Fruit fly (Drosophila melanogaster) whole organism, embryonic: ENCODE measurements around the gene mEFG1.

Experiments
- Ada2b ChIP-seq: fragments of 200-800 bp; sonication (Bioruptor generic); IDR thresholded peaks from 2 replicates; pipeline ENCODE4 v1.3.6; 2022; ENCODE audit warnings: missing biosample characterization, missing genetic modification characterization
- CG10209 ChIP-seq: fragments of 200-800 bp; sonication (Bioruptor generic); optimal IDR thresholded peaks from 3 replicates; lab custom pipeline; 2017; ENCODE audit warnings: missing biosample characterization, mild to moderate bottlenecking, missing genetic modification characterization, missing genetic modification reagents
- CG10431 ChIP-seq: fragments of 200-800 bp; sonication (Bioruptor generic); optimal IDR thresholded peaks from 3 replicates; lab custom pipeline; 2018; ENCODE audit warnings: missing biosample characterization, mild to moderate bottlenecking, missing genetic modification characterization
- CG10462 ChIP-seq: fragments of 200-800 bp; sonication (Bioruptor generic); optimal IDR thresholded peaks from 2 replicates; lab custom pipeline; 2016; ENCODE audit warnings: missing biosample characterization, missing genetic modification characterization
- CG11695 ChIP-seq: fragments of 200-800 bp; sonication (Bioruptor generic); IDR thresholded peaks from 3 replicates; pipeline ENCODE4 v1.3.6; 2022; ENCODE audit warnings: missing biosample characterization, missing genetic modification characterization
- CG13123 ChIP-seq: fragments of 200-800 bp; sonication (Bioruptor generic); optimal IDR thresholded peaks from 2 replicates; lab custom pipeline; 2016; ENCODE audit warnings: missing biosample characterization, missing genetic modification characterization
- CG13424 ChIP-seq: fragments of 200-800 bp; sonication (Bioruptor generic); optimal IDR thresholded peaks from 2 replicates; lab custom pipeline; 2019; ENCODE audit warnings: missing biosample characterization, mild to moderate bottlenecking, missing genetic modification characterization, moderate library complexity
- CG13624 ChIP-seq: fragments of 200-800 bp; sonication (Bioruptor generic); optimal IDR thresholded peaks from 2 replicates; lab custom pipeline; 2016; ENCODE audit warnings: missing biosample characterization, missing genetic modification characterization
- CG14441 ChIP-seq: fragments of 200-800 bp; sonication (Bioruptor generic); IDR thresholded peaks from 2 replicates; pipeline ENCODE4 v1.3.6; 2022; ENCODE audit warnings: missing biosample characterization, missing genetic modification characterization
- CG15011 ChIP-seq: fragments of 200-800 bp; sonication (Bioruptor generic); optimal IDR thresholded peaks from 3 replicates; lab custom pipeline; 2018; ENCODE audit warnings: missing biosample characterization, mild to moderate bottlenecking, missing genetic modification characterization
- CG16863 ChIP-seq: fragments of 200-800 bp; sonication (Bioruptor generic); optimal IDR thresholded peaks from 3 replicates; lab custom pipeline; 2016; ENCODE audit warnings: missing biosample characterization, missing genetic modification characterization
- CG17568 ChIP-seq: fragments of 200-800 bp; sonication (Bioruptor generic); optimal IDR thresholded peaks from 2 replicates; lab custom pipeline; 2018; ENCODE audit warnings: missing biosample characterization, mild to moderate bottlenecking, missing genetic modification characterization, moderate library complexity
- CG2678 ChIP-seq: fragments of 200-800 bp; sonication (Bioruptor generic); optimal IDR thresholded peaks from 3 replicates; lab custom pipeline; 2019; ENCODE audit warnings: missing biosample characterization, mild to moderate bottlenecking, missing genetic modification characterization, moderate library complexity
- CG2712 ChIP-seq: fragments of 200-800 bp; optimal IDR thresholded peaks from 3 replicates; lab custom pipeline; 2019; ENCODE audit warnings: missing biosample characterization, mild to moderate bottlenecking, missing genetic modification characterization, moderate library complexity
- CG3065 ChIP-seq: fragments of 200-800 bp; sonication (Bioruptor generic); optimal IDR thresholded peaks from 2 replicates; lab custom pipeline; 2016; ENCODE audit warnings: missing biosample characterization, missing genetic modification characterization
- CG3726 ChIP-seq: fragments of 200-800 bp; sonication (Bioruptor generic); IDR thresholded peaks from 3 replicates; pipeline ENCODE4, ENCODE4 v1.3.6; 2022; ENCODE audit warnings: missing biosample characterization, missing genetic modification characterization
- CG6272 ChIP-seq: fragments of 200-800 bp; sonication (Bioruptor generic); IDR thresholded peaks from 2 replicates; pipeline ENCODE4 v1.3.6; 2022; ENCODE audit warnings: missing biosample characterization, missing genetic modification characterization
- CG6791 ChIP-seq: fragments of 200-800 bp; sonication (Bioruptor generic); IDR thresholded peaks from 3 replicates; pipeline ENCODE4 v1.3.6; 2022; ENCODE audit warnings: missing biosample characterization, missing genetic modification characterization; ENCODE audit not compliant: partially characterized antibody
- CG7556 ChIP-seq: fragments of 200-800 bp; sonication (Bioruptor generic); optimal IDR thresholded peaks from 2 replicates; lab custom pipeline; 2017; ENCODE audit warnings: missing biosample characterization, mild to moderate bottlenecking, missing genetic modification characterization
- CG7745 ChIP-seq: fragments of 200-800 bp; sonication (Bioruptor generic); optimal IDR thresholded peaks from 2 replicates; lab custom pipeline; 2018; ENCODE audit warnings: missing biosample characterization, mild to moderate bottlenecking, missing genetic modification characterization, moderate library complexity
- CG8290 ChIP-seq, 3 experiments: fragments of 200-800 bp; sonication (Bioruptor generic); optimal IDR thresholded peaks; 2 replicates each; lab custom pipeline; 2016 to 2019; ENCODE audit warnings: missing biosample characterization in 3 of 3, missing genetic modification characterization in 3 of 3, mild to moderate bottlenecking in 2 of 3, moderate library complexity in 1 of 3
- CG8478 ChIP-seq: fragments of >200 bp; optimal IDR thresholded peaks from 2 replicates; lab custom pipeline; 2018
- D ChIP-seq, 2 experiments: fragments of 200-800 bp in 1 of 2; fragments of >200 bp in 1 of 2; sonication (Bioruptor generic) in 1 of 2; optimal IDR thresholded peaks; 2 replicates in 1 of 2; 3 replicates in 1 of 2; lab custom pipeline; 2017; ENCODE audit warnings: mild to moderate bottlenecking in 1 of 2, missing biosample characterization in 1 of 2, missing genetic modification characterization in 1 of 2, missing genetic modification reagents in 1 of 2
- Dref ChIP-seq: fragments of 200-800 bp; sonication (Bioruptor generic); IDR thresholded peaks from 2 replicates; pipeline ENCODE4 v1.3.6; 2022; ENCODE audit warnings: missing biosample characterization, missing genetic modification characterization
- Drgx ChIP-seq: fragments of 200-800 bp; sonication (Bioruptor generic); IDR thresholded peaks from 2 replicates; pipeline ENCODE4 v1.3.6; 2022; ENCODE audit warnings: missing biosample characterization, missing genetic modification characterization
- Fer1 ChIP-seq: fragments of 200-800 bp; sonication (Bioruptor generic); optimal IDR thresholded peaks from 2 replicates; lab custom pipeline; 2017; ENCODE audit warnings: missing biosample characterization, mild to moderate bottlenecking, missing genetic modification characterization
- Gsc ChIP-seq: fragments of 200-800 bp; sonication (Bioruptor generic); IDR thresholded peaks from 2 replicates; pipeline ENCODE4 v1.3.6; 2022; ENCODE audit warnings: missing biosample characterization, missing genetic modification characterization
- Hr39 ChIP-seq: fragments of >200 bp; optimal IDR thresholded peaks from 2 replicates; lab custom pipeline; 2017
- Hr78 ChIP-seq, 2 experiments: fragments of 200-800 bp in 1 of 2; fragments of >200 bp in 1 of 2; sonication (Bioruptor generic) in 1 of 2; optimal IDR thresholded peaks; 2 replicates each; lab custom pipeline; 2017 to 2019; ENCODE audit warnings: missing biosample characterization in 2 of 2, missing genetic modification characterization in 2 of 2, mild to moderate bottlenecking in 1 of 2, moderate library complexity in 1 of 2
- Jarid2 ChIP-seq: fragments of 200-800 bp; sonication (Bioruptor generic); optimal IDR thresholded peaks from 3 replicates; lab custom pipeline; 2017; ENCODE audit warnings: mild to moderate bottlenecking, missing biosample characterization, missing genetic modification reagents, missing genetic modification characterization
- Kr ChIP-seq: fragments of 200-800 bp; sonication (Bioruptor generic); optimal IDR thresholded peaks from 2 replicates; lab custom pipeline; 2017; ENCODE audit warnings: missing biosample characterization, mild to moderate bottlenecking, missing genetic modification characterization
- Oaz ChIP-seq: fragments of 200-800 bp; sonication (Bioruptor generic); IDR thresholded peaks from 2 replicates; pipeline ENCODE4 v1.3.6; 2022; ENCODE audit warnings: missing biosample characterization, missing genetic modification characterization
- Xrp1 ChIP-seq: fragments of 200-800 bp; sonication (Bioruptor generic); IDR thresholded peaks from 2 replicates; pipeline ENCODE4 v1.3.6; 2022; ENCODE audit warnings: missing biosample characterization, missing genetic modification characterization
- ab ChIP-seq: fragments of 200-800 bp; sonication (Bioruptor generic); optimal IDR thresholded peaks from 2 replicates; lab custom pipeline; 2016; ENCODE audit warnings: missing biosample characterization, missing genetic modification characterization
- chif ChIP-seq, 2 experiments: fragments of 200-800 bp; sonication (Bioruptor generic); optimal IDR thresholded peaks; 3 replicates each; lab custom pipeline; 2016; ENCODE audit warnings: missing biosample characterization in 2 of 2, missing genetic modification characterization in 2 of 2
- danr ChIP-seq: fragments of 200-800 bp; sonication (Bioruptor generic); IDR thresholded peaks from 2 replicates; pipeline ENCODE4 v1.3.6; 2022; ENCODE audit warnings: missing biosample characterization, missing genetic modification characterization
- dm ChIP-seq: fragments of 200-800 bp; sonication (Bioruptor generic); optimal IDR thresholded peaks from 3 replicates; lab custom pipeline; 2016; ENCODE audit warnings: missing biosample characterization, missing genetic modification characterization
- en ChIP-seq: fragments of 200-800 bp; sonication (Bioruptor generic); optimal IDR thresholded peaks from 2 replicates; lab custom pipeline; 2016; ENCODE audit warnings: missing biosample characterization, missing genetic modification characterization
- esg ChIP-seq: fragments of 200-800 bp; sonication (Bioruptor generic); conservative IDR thresholded peaks from 2 replicates; pipeline ENCODE4 v1.3.6; 2022; ENCODE audit warnings: missing biosample characterization, missing genetic modification characterization
- exex ChIP-seq: fragments of 200-800 bp; sonication (Bioruptor generic); optimal IDR thresholded peaks from 4 replicates; lab custom pipeline; 2018; ENCODE audit warnings: missing biosample characterization, mild to moderate bottlenecking, missing genetic modification characterization, moderate library complexity
- fd96Cb ChIP-seq: fragments of 200-800 bp; sonication (Bioruptor generic); optimal IDR thresholded peaks from 2 replicates; lab custom pipeline; 2018; ENCODE audit warnings: missing biosample characterization, mild to moderate bottlenecking, missing genetic modification characterization, moderate library complexity
- fu2 ChIP-seq: fragments of 200-800 bp; sonication (Bioruptor generic); optimal IDR thresholded peaks from 2 replicates; lab custom pipeline; 2016; ENCODE audit warnings: missing biosample characterization, missing genetic modification characterization
- gcm ChIP-seq: fragments of 200-800 bp; sonication (Bioruptor generic); optimal IDR thresholded peaks from 2 replicates; lab custom pipeline; 2019; ENCODE audit warnings: missing biosample characterization, mild to moderate bottlenecking, missing genetic modification characterization, moderate library complexity
- gcm2 ChIP-seq: fragments of 200-800 bp; sonication (Bioruptor generic); optimal IDR thresholded peaks from 2 replicates; lab custom pipeline; 2016; ENCODE audit warnings: missing biosample characterization, missing genetic modification characterization
- jigr1 ChIP-seq: fragments of 200-800 bp; sonication (Bioruptor generic); IDR thresholded peaks from 3 replicates; pipeline ENCODE4 v1.3.6; 2022; ENCODE audit warnings: missing biosample characterization, missing genetic modification characterization
- klu ChIP-seq: fragments of 200-800 bp; sonication (Bioruptor generic); IDR thresholded peaks from 2 replicates; pipeline ENCODE4 v1.3.6; 2022; ENCODE audit warnings: missing biosample characterization, missing genetic modification characterization
- lbe ChIP-seq: fragments of 200-800 bp; sonication (Bioruptor generic); optimal IDR thresholded peaks from 2 replicates; lab custom pipeline; 2016; ENCODE audit warnings: missing biosample characterization, mild to moderate bottlenecking, missing genetic modification characterization
- lilli ChIP-seq: fragments of 200-800 bp; sonication (Bioruptor generic); optimal IDR thresholded peaks from 3 replicates; lab custom pipeline; 2016; ENCODE audit warnings: missing biosample characterization, missing genetic modification characterization
- p53 ChIP-seq: fragments of 200-800 bp; sonication (Bioruptor generic); optimal IDR thresholded peaks from 2 replicates; lab custom pipeline; 2016; ENCODE audit warnings: missing biosample characterization, missing genetic modification characterization
- so ChIP-seq: fragments of 200-800 bp; sonication (Bioruptor generic); IDR thresholded peaks from 3 replicates; pipeline ENCODE4 v1.3.6; 2022; ENCODE audit warnings: missing biosample characterization, missing genetic modification characterization
- toy ChIP-seq: fragments of 200-800 bp; sonication (Bioruptor generic); IDR thresholded peaks from 2 replicates; pipeline ENCODE4 v1.3.6; 2022; ENCODE audit warnings: missing biosample characterization, missing genetic modification characterization
- unpg ChIP-seq: fragments of 200-800 bp; sonication (Bioruptor generic); optimal IDR thresholded peaks from 3 replicates; lab custom pipeline; 2018; ENCODE audit warnings: missing biosample characterization, mild to moderate bottlenecking, missing genetic modification characterization, moderate library complexity

The mEFG1 gene

DNA sequence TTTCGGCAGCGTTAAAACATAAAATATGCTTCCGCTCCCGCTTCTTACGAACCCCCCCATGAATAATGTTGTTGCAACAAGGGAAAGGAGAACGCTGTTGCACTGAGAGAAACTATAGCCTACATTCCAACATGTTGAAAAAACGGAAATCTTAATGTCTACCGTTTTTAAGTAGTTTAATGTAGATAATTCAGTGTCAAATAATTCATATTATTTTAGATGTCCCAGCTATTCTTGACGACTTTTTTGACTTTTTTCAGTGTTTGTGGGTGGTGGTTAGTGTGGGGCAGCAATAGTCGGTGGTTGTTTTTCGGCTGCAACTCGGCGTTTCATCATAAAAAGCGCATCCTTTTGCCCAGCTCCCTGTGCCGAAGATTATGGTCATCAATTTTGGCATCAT is 39.1 kb upstream of the mEFG1 start (continued):
- no peak for TF ChIP-seq toy (GFP tag; lab: Robert Waterston, UW)
- TF ChIP-seq chif (GFP tag; optimal IDR thresholded peaks at IDR 0.05; lab: Kevin White, UChicago), result peak; percentile 24 to 46
- peak; percentile 84 for TF ChIP-seq Xrp1 (GFP tag; lab: Robert Waterston, UW)
- TF ChIP-seq CG8478, result no peak
- peak; percentile 62 for TF ChIP-seq fd96Cb (tag; lab: Kevin White, UChicago)
- TF ChIP-seq fu2 (GFP tag; lab: Kevin White, UChicago), result no peak
- TF ChIP-seq unpg (GFP tag; lab: Kevin White, UChicago), result peak; percentile 70
- peak; percentile 35 for TF ChIP-seq Kr (GFP tag; lab: Kevin White, UChicago)
- no peak for TF ChIP-seq CG13624 (GFP tag; lab: Kevin White, UChicago)
- TF ChIP-seq CG6272, result no peak
- TF ChIP-seq Hr78 (GFP tag; optimal IDR thresholded peaks at IDR 0.05; lab: Kevin White, UChicago), result no peak
- TF ChIP-seq Hr39 (lab: Kevin White, UChicago), result no peak
- peak; percentile 40 for TF ChIP-seq gcm (GFP tag; lab: Kevin White, UChicago)
- peak; percentile 10 for TF ChIP-seq CG3065 (GFP tag; lab: Kevin White, UChicago)
- peak; percentile 16 for TF ChIP-seq CG10462 (GFP tag; lab: Kevin White, UChicago)
- TF ChIP-seq Drgx (GFP tag; lab: Robert Waterston, UW), result no peak
- no peak for TF ChIP-seq exex
- no peak for TF ChIP-seq CG7745 (tag; lab: Kevin White, UChicago)
- TF ChIP-seq Gsc (GFP tag; lab: Robert Waterston, UW), result no peak
- TF ChIP-seq lbe (GFP tag; lab: Kevin White, UChicago), result no peak
- TF ChIP-seq CG11695 (GFP tag; lab: Robert Waterston, UW), result no peak
- peak; percentile 18; the same call in 1 of the 3 replicates for TF ChIP-seq so
- peak; percentile 27 for TF ChIP-seq CG17568 (GFP tag; lab: Kevin White, UChicago)
- TF ChIP-seq CG2678 (tag; lab: Kevin White, UChicago), result peak; percentile 62
- no peak for TF ChIP-seq gcm2
- TF ChIP-seq CG13424, result peak; percentile 62
- TF ChIP-seq dm (GFP tag; lab: Kevin White, UChicago), result no peak
- TF ChIP-seq CG8290 (GFP tag; optimal IDR thresholded peaks at IDR 0.05; lab: Kevin White, UChicago), result peak; percentile 1
- TF ChIP-seq CG8290 (tag; optimal IDR thresholded peaks at IDR 0.05; lab: Kevin White, UChicago), result peak in 1 of 2 experiments; percentile 11
- TF ChIP-seq jigr1 (GFP tag; lab: Robert Waterston, UW), result no peak
- TF ChIP-seq lilli (GFP tag; lab: Kevin White, UChicago), result peak; percentile 33
- TF ChIP-seq CG7556 (GFP tag; lab: Kevin White, UChicago), result peak; percentile 58
- no peak for TF ChIP-seq Fer1 (GFP tag; lab: Kevin White, UChicago)
- TF ChIP-seq D (optimal IDR thresholded peaks at IDR 0.05; lab: Kevin White, UChicago), result no peak
- peak; percentile 59 for TF ChIP-seq D (GFP tag; optimal IDR thresholded peaks at IDR 0.05; lab: Kevin White, UChicago)
- TF ChIP-seq CG15011 (GFP tag; lab: Kevin White, UChicago), result no peak
- TF ChIP-seq CG10431, result no peak
- peak; percentile 52 for TF ChIP-seq esg (GFP tag; lab: Robert Waterston, UW)
- no peak for TF ChIP-seq CG13123 (GFP tag; lab: Kevin White, UChicago)
- peak; percentile 44 for TF ChIP-seq CG10209
- no peak for TF ChIP-seq danr (GFP tag; lab: Robert Waterston, UW)
- TF ChIP-seq klu (GFP tag; lab: Robert Waterston, UW), result no peak
- no peak for TF ChIP-seq Jarid2 (GFP tag; lab: Kevin White, UChicago)
- TF ChIP-seq Ada2b (GFP tag; lab: Robert Waterston, UW), result peak; percentile 30; the same call in 1 of the 2 replicates
- no peak for TF ChIP-seq Dref (GFP tag; lab: Robert Waterston, UW)
- TF ChIP-seq ab (GFP tag; lab: Kevin White, UChicago), result no peak
- no peak for TF ChIP-seq en (GFP tag; lab: Kevin White, UChicago)
- TF ChIP-seq CG2712 (tag; lab: Kevin White, UChicago), result peak; percentile 79
- no peak for TF ChIP-seq CG6791 (GFP tag; lab: Robert Waterston, UW)
- peak; percentile 51 for TF ChIP-seq CG16863 (GFP tag; lab: Kevin White, UChicago)
- no peak for TF ChIP-seq Oaz (GFP tag; lab: Robert Waterston, UW)
- TF ChIP-seq CG14441, result no peak
- no peak for TF ChIP-seq CG3726 (GFP tag; lab: Robert Waterston, UW)
- no peak for TF ChIP-seq p53 (GFP tag; lab: Kevin White, UChicago)
